Worm (Caenorhabditis elegans) whole organism, late embryonic: ENCODE data around the gene glo-4.

ENCODE experiments used
- C08G9.2 ChIP-seq: sonication (generic microtip); optimal IDR thresholded peaks from 2 replicates; lab custom pipeline; 2016; ENCODE audit warnings: mild to moderate bottlenecking, missing genetic modification characterization, moderate library complexity, missing compliant biosample characterization
- F13H6.1 ChIP-seq: sonication (generic microtip); optimal IDR thresholded peaks from 2 replicates; lab custom pipeline; 2016; ENCODE audit warnings: missing genetic modification characterization, missing compliant biosample characterization
- K02D7.2 ChIP-seq: sonication (generic microtip); optimal IDR thresholded peaks from 2 replicates; lab custom pipeline; 2017; ENCODE audit warnings: mild to moderate bottlenecking, missing genetic modification characterization, missing compliant biosample characterization
- T23F11.4 ChIP-seq: fragments of 200-800 bp; sonication (Bioruptor generic); optimal IDR thresholded peaks from 2 replicates; lab custom pipeline; 2018; ENCODE audit warnings: mild to moderate bottlenecking, missing genetic modification characterization, missing compliant biosample characterization
- ahr-1 ChIP-seq: sonication (generic microtip); optimal IDR thresholded peaks from 2 replicates; lab custom pipeline; 2016; ENCODE audit warnings: missing genetic modification characterization, missing compliant biosample characterization
- ama-1 ChIP-seq: fragments of 150-350 bp; optimal IDR thresholded peaks from 2 replicates; lab custom pipeline; 2014
- ceh-14 ChIP-seq: sonication (generic microtip); optimal IDR thresholded peaks from 2 replicates; lab custom pipeline; 2016; ENCODE audit warnings: missing genotype, missing genetic modification characterization, missing compliant biosample characterization
- ceh-18 ChIP-seq: sonication (generic microtip); optimal IDR thresholded peaks from 2 replicates; lab custom pipeline; 2016; ENCODE audit warnings: missing genetic modification characterization, missing compliant biosample characterization
- ceh-22 ChIP-seq: sonication (generic microtip); optimal IDR thresholded peaks from 2 replicates; lab custom pipeline; 2017; ENCODE audit warnings: missing biosample characterization, missing genetic modification characterization
- ceh-24 ChIP-seq: sonication (generic microtip); optimal IDR thresholded peaks from 2 replicates; lab custom pipeline; 2016; ENCODE audit warnings: mild to moderate bottlenecking, missing genetic modification characterization, missing compliant biosample characterization
- ceh-30 ChIP-seq: fragments of 150-350 bp; optimal IDR thresholded peaks from 2 replicates; lab custom pipeline; 2014; ENCODE audit warnings: missing biosample characterization, missing genetic modification characterization
- ceh-31 ChIP-seq: sonication (generic microtip); optimal IDR thresholded peaks from 2 replicates; lab custom pipeline; 2016; ENCODE audit warnings: missing genetic modification characterization, missing compliant biosample characterization
- ceh-9 ChIP-seq: sonication (generic microtip); optimal IDR thresholded peaks from 2 replicates; lab custom pipeline; 2016; ENCODE audit warnings: mild to moderate bottlenecking, missing genetic modification characterization, inconsistent platforms, missing compliant biosample characterization
- che-1 ChIP-seq: sonication (generic microtip); optimal IDR thresholded peaks from 2 replicates; lab custom pipeline; 2016; ENCODE audit warnings: mild to moderate bottlenecking, missing genetic modification characterization, missing compliant biosample characterization
- dve-1 ChIP-seq: sonication (generic microtip); optimal IDR thresholded peaks from 2 replicates; lab custom pipeline; 2017; ENCODE audit warnings: antibody characterized with exemption, mild to moderate bottlenecking, missing genetic modification characterization, missing compliant biosample characterization
- elt-2 ChIP-seq: sonication (generic microtip); optimal IDR thresholded peaks from 2 replicates; lab custom pipeline; 2016; ENCODE audit warnings: missing genetic modification reagents, missing genetic modification characterization, missing compliant biosample characterization
- ets-4 ChIP-seq: sonication (generic microtip); optimal IDR thresholded peaks from 2 replicates; lab custom pipeline; 2016; ENCODE audit warnings: missing genetic modification characterization, missing compliant biosample characterization
- eyg-1 ChIP-seq: sonication (generic microtip); optimal IDR thresholded peaks from 2 replicates; lab custom pipeline; 2016; ENCODE audit warnings: missing genotype, missing genetic modification characterization, missing compliant biosample characterization
- fax-1 ChIP-seq: sonication (generic microtip); optimal IDR thresholded peaks from 2 replicates; lab custom pipeline; 2016; ENCODE audit warnings: missing genotype, missing genetic modification characterization, missing compliant biosample characterization
- fkh-6 ChIP-seq: sonication (generic microtip); optimal IDR thresholded peaks from 2 replicates; lab custom pipeline; 2016; ENCODE audit warnings: missing genetic modification characterization, missing compliant biosample characterization
- hlh-13 ChIP-seq: fragments of 200-800 bp; sonication (Bioruptor generic); optimal IDR thresholded peaks from 2 replicates; lab custom pipeline; 2018; ENCODE audit warnings: mild to moderate bottlenecking, missing genetic modification characterization, missing compliant biosample characterization
- hlh-6 ChIP-seq: sonication (generic microtip); optimal IDR thresholded peaks from 2 replicates; lab custom pipeline; 2016; ENCODE audit warnings: missing genotype, missing genetic modification characterization, missing compliant biosample characterization
- lin-11 ChIP-seq: fragments of 200-800 bp; sonication (Bioruptor generic); optimal IDR thresholded peaks from 2 replicates; lab custom pipeline; 2018; ENCODE audit warnings: mild to moderate bottlenecking, missing genetic modification characterization, missing compliant biosample characterization
- mec-3 ChIP-seq: sonication (generic microtip); optimal IDR thresholded peaks from 2 replicates; lab custom pipeline; 2016; ENCODE audit warnings: borderline replicate concordance, missing genetic modification characterization, missing compliant biosample characterization
- nhr-232 ChIP-seq: sonication (generic microtip); optimal IDR thresholded peaks from 2 replicates; lab custom pipeline; 2016; ENCODE audit warnings: missing genetic modification characterization, missing compliant biosample characterization
- odd-2 ChIP-seq: sonication (generic microtip); optimal IDR thresholded peaks from 2 replicates; lab custom pipeline; 2017; ENCODE audit warnings: antibody characterized with exemption, mild to moderate bottlenecking, missing genetic modification characterization, missing compliant biosample characterization
- pha-2 ChIP-seq: sonication (generic microtip); optimal IDR thresholded peaks from 2 replicates; lab custom pipeline; 2017; ENCODE audit warnings: mild to moderate bottlenecking, missing genetic modification characterization, missing compliant biosample characterization
- pros-1 ChIP-seq: fragments of 150-350 bp; optimal IDR thresholded peaks from 2 replicates; lab custom pipeline; 2014; ENCODE audit warnings: missing biosample characterization, missing genetic modification reagents, missing genetic modification characterization
- sdc-2 ChIP-seq: sonication (generic microtip); optimal IDR thresholded peaks from 2 replicates; lab custom pipeline; 2016; ENCODE audit warnings: missing genotype, missing genetic modification characterization, missing compliant biosample characterization
- sox-2 ChIP-seq: fragments of 200-800 bp; sonication (Bioruptor generic); IDR thresholded peaks from 2 replicates; pipeline ENCODE4 v1.3.6; 2022; ENCODE audit warnings: missing genetic modification reagents, missing genetic modification characterization, missing compliant biosample characterization
- syd-9 ChIP-seq: sonication (generic microtip); optimal IDR thresholded peaks from 2 replicates; lab custom pipeline; 2016; ENCODE audit warnings: mild to moderate bottlenecking, missing genetic modification characterization, moderate library complexity, missing compliant biosample characterization
- tbx-2 ChIP-seq: sonication (generic microtip); optimal IDR thresholded peaks from 2 replicates; lab custom pipeline; 2016; ENCODE audit warnings: missing genetic modification characterization, missing compliant biosample characterization
- tbx-7 ChIP-seq: sonication (generic microtip); optimal IDR thresholded peaks from 2 replicates; lab custom pipeline; 2016; ENCODE audit warnings: missing genotype, missing genetic modification characterization, missing compliant biosample characterization
- ttx-3 ChIP-seq: sonication (generic microtip); optimal IDR thresholded peaks from 2 replicates; lab custom pipeline; 2016; ENCODE audit warnings: missing genetic modification reagents, missing genetic modification characterization, missing compliant biosample characterization
- unc-42 ChIP-seq: sonication (generic microtip); optimal IDR thresholded peaks from 2 replicates; lab custom pipeline; 2016; ENCODE audit warnings: missing genotype, missing genetic modification characterization, missing compliant biosample characterization
- unc-55 ChIP-seq: sonication (generic microtip); optimal IDR thresholded peaks from 2 replicates; lab custom pipeline; 2017; ENCODE audit warnings: missing biosample characterization, missing genetic modification reagents, missing genetic modification characterization
- unc-86 ChIP-seq: sonication (generic microtip); optimal IDR thresholded peaks from 2 replicates; lab custom pipeline; 2016; ENCODE audit warnings: missing genetic modification characterization, missing compliant biosample characterization
- zip-5 ChIP-seq: sonication (generic microtip); optimal IDR thresholded peaks from 2 replicates; lab custom pipeline; 2016; ENCODE audit warnings: missing genetic modification characterization, missing compliant biosample characterization
- ztf-16 ChIP-seq: sonication (generic microtip); optimal IDR thresholded peaks from 2 replicates; lab custom pipeline; 2017; ENCODE audit warnings: missing genetic modification characterization, missing compliant biosample characterization

The glo-4 gene

ce11 chrV:9273587-9273986 is 30.6 kb upstream of the glo-4 start (continued):
- TF ChIP-seq fkh-6 (tag; lab: Kevin White, UChicago) (no peak), unc-42 (tag; lab: Kevin White, UChicago) (peak; percentile 56), nhr-232 (tag; lab: Kevin White, UChicago) (no peak), ets-4 (tag; lab: Kevin White, UChicago) (no peak), ceh-22 (tag; lab: Kevin White, UChicago) (no peak), dve-1 (tag; lab: Kevin White, UChicago) (no peak), unc-86 (tag; lab: Kevin White, UChicago) (no peak), sdc-2 (tag; lab: Kevin White, UChicago) (no peak), elt-2 (tag; lab: Kevin White, UChicago) (no peak), ztf-16 (tag; lab: Kevin White, UChicago) (no peak), ahr-1 (no peak)

- no peak for TF ChIP-seq ama-1
- no peak for TF ChIP-seq K02D7.2 (tag; lab: Kevin White, UChicago)
- TF ChIP-seq elt-2 (tag; lab: Kevin White, UChicago) = no peak
- no peak for TF ChIP-seq sox-2 (GFP tag; lab: Robert Waterston, UW)
- no peak for TF ChIP-seq ceh-9 (tag; lab: Kevin White, UChicago)
- TF ChIP-seq zip-5 (tag; lab: Kevin White, UChicago) = no peak
- no peak for TF ChIP-seq syd-9 (tag; lab: Kevin White, UChicago)
- no peak for TF ChIP-seq F13H6.1 (tag; lab: Kevin White, UChicago)
Measured at ce11 chrV:9272624-9273023, 29.6 kb upstream of the glo-4 start.

ce11 chrV:9271835-9272234 is 28.8 kb upstream of the glo-4 start:
- TF ChIP-seq lin-11 (tag; lab: Kevin White, UChicago) (no peak), T23F11.4 (GFP tag; lab: Kevin White, UChicago) (no peak), fkh-6 (tag; lab: Kevin White, UChicago) (no peak), eyg-1 (no peak), hlh-13 (GFP tag; lab: Kevin White, UChicago) (no peak), odd-2 (tag; lab: Kevin White, UChicago) (no peak), fax-1 (tag; lab: Kevin White, UChicago) (no peak), ceh-30 (tag; lab: Kevin White, UChicago) (no peak)

ce11 chrV:9270442-9270841 is 27.4 kb upstream of the glo-4 start:
- TF ChIP-seq ceh-14 (tag; lab: Kevin White, UChicago) = no peak
- TF ChIP-seq tbx-2 (tag; lab: Kevin White, UChicago) = peak; percentile 7
- peak; percentile 47 for TF ChIP-seq ceh-31
- TF ChIP-seq unc-42 (tag; lab: Kevin White, UChicago) = peak; percentile 35
- no peak for TF ChIP-seq ceh-24 (tag; lab: Kevin White, UChicago)
- TF ChIP-seq sdc-2 (tag; lab: Kevin White, UChicago) = no peak
- no peak for TF ChIP-seq mec-3 (tag; lab: Kevin White, UChicago)
- no peak for TF ChIP-seq ttx-3 (tag; lab: Kevin White, UChicago)
- TF ChIP-seq C08G9.2 = no peak
- peak; percentile 11 for TF ChIP-seq ceh-18
- TF ChIP-seq unc-55 (GFP tag; lab: Kevin White, UChicago) = no peak
- no peak for TF ChIP-seq pros-1 (tag; lab: Kevin White, UChicago)

- TF ChIP-seq F13H6.1 (tag; lab: Kevin White, UChicago) = no peak
- TF ChIP-seq hlh-6 (tag; lab: Kevin White, UChicago) = no peak
- no peak for TF ChIP-seq che-1 (tag; lab: Kevin White, UChicago)
- TF ChIP-seq ceh-30 (tag; lab: Kevin White, UChicago) = no peak
- no peak for TF ChIP-seq ahr-1
- no peak for TF ChIP-seq pha-2 (tag; lab: Kevin White, UChicago)
- no peak for TF ChIP-seq ceh-9 (tag; lab: Kevin White, UChicago)
- TF ChIP-seq ceh-31 = no peak
- TF ChIP-seq tbx-7 (tag; lab: Kevin White, UChicago) = no peak
- TF ChIP-seq, all 69 proteins: peak for 0
Measured at ce11 chrV:9268202-9268601, 25.2 kb upstream of the glo-4 start.
